Worm (Caenorhabditis elegans) whole organism, late embryonic: ENCODE measurements around the gene C14B1.12.

Experiments used
- ama-1 ChIP-seq: fragments of 150-350 bp; optimal IDR thresholded peaks from 2 replicates; lab custom pipeline; 2014
- ceh-9 ChIP-seq: sonication (generic microtip); optimal IDR thresholded peaks from 2 replicates; lab custom pipeline; 2016; ENCODE audit warnings: mild to moderate bottlenecking, missing genetic modification characterization, inconsistent platforms, missing compliant biosample characterization
- dmd-4 ChIP-seq: sonication (generic microtip); optimal IDR thresholded peaks from 2 replicates; lab custom pipeline; 2016; ENCODE audit warnings: borderline replicate concordance, missing genetic modification characterization, missing compliant biosample characterization
- lin-11 ChIP-seq: fragments of 200-800 bp; sonication (Bioruptor generic); optimal IDR thresholded peaks from 2 replicates; lab custom pipeline; 2018; ENCODE audit warnings: mild to moderate bottlenecking, missing genetic modification characterization, missing compliant biosample characterization
- npax-4 ChIP-seq: sonication (generic microtip); optimal IDR thresholded peaks from 2 replicates; lab custom pipeline; 2016; ENCODE audit warnings: missing genetic modification characterization, missing compliant biosample characterization
- pax-1 ChIP-seq: fragments of 150-350 bp; optimal IDR thresholded peaks from 2 replicates; lab custom pipeline; 2014; ENCODE audit warnings: missing biosample characterization, missing genetic modification characterization
- sox-2 ChIP-seq: fragments of 200-800 bp; sonication (Bioruptor generic); IDR thresholded peaks from 2 replicates; pipeline ENCODE4 v1.3.6; 2022; ENCODE audit warnings: missing genetic modification reagents, missing genetic modification characterization, missing compliant biosample characterization
- tbx-7 ChIP-seq: sonication (generic microtip); optimal IDR thresholded peaks from 2 replicates; lab custom pipeline; 2016; ENCODE audit warnings: missing genotype, missing genetic modification characterization, missing compliant biosample characterization
- unc-55 ChIP-seq: sonication (generic microtip); optimal IDR thresholded peaks from 2 replicates; lab custom pipeline; 2017; ENCODE audit warnings: missing biosample characterization, missing genetic modification reagents, missing genetic modification characterization
- unc-86 ChIP-seq: sonication (generic microtip); optimal IDR thresholded peaks from 2 replicates; lab custom pipeline; 2016; ENCODE audit warnings: missing genetic modification characterization, missing compliant biosample characterization

DNA sequence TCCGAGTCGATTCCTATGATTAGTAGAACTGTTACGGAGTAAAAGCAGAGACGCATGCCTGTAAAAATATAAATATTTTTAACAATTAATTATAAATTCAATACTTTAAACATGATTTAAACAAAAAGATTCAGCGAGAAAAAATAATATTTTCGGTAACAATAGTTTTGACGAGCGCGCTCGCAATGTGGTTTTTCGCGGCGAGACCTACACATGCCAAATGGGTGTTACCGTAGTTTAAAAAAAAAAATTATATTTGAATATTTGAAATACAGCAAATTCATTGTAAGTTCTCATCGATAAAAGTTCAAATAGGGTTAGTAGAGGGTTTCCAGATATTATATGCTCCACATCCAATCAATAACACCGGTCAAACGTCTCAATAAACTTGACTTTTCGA lies 1.7 kb upstream of the C14B1.12 start, which contains the start of gene gldi-5:
- TF ChIP-seq dmd-4 (tag; lab: Kevin White, UChicago) (no peak), sox-2 (no peak), npax-4 (tag; lab: Kevin White, UChicago) (no peak), ceh-9 (tag; lab: Kevin White, UChicago) (no peak), unc-55 (GFP tag; lab: Kevin White, UChicago) (no peak), tbx-7 (tag; lab: Kevin White, UChicago) (no peak), ama-1 (lab: Kevin White, UChicago) (no peak), pax-1 (no peak), lin-11 (tag; lab: Kevin White, UChicago) (no peak), unc-86 (no peak)
